Worm (Caenorhabditis elegans) whole organism, L3 larva: Measurements from ENCODE around the gene ets-7.

Experiments
- R02D3.7 ChIP-seq: fragments of 150-350 bp; optimal IDR thresholded peaks from 2 replicates; lab custom pipeline; 2014; ENCODE audit warnings: missing biosample characterization, missing genetic modification characterization
- ZK546.5 ChIP-seq: sonication (generic microtip); optimal IDR thresholded peaks from 2 replicates; lab custom pipeline; 2017; ENCODE audit warnings: missing biosample characterization, missing genetic modification characterization
- ama-1 ChIP-seq: fragments of 150-350 bp; optimal IDR thresholded peaks from 2 replicates; lab custom pipeline; 2018
- ceh-28 ChIP-seq: fragments of 150-350 bp; optimal IDR thresholded peaks from 2 replicates; lab custom pipeline; 2014; ENCODE audit warnings: missing biosample characterization, missing genetic modification reagents, missing genetic modification characterization
- daf-12 ChIP-seq: fragments of 150-350 bp; optimal IDR thresholded peaks from 2 replicates; lab custom pipeline; 2014; ENCODE audit warnings: missing biosample characterization, missing genetic modification reagents, missing genetic modification characterization
- egl-5 ChIP-seq: fragments of 150-350 bp; optimal IDR thresholded peaks from 2 replicates; lab custom pipeline; 2017; ENCODE audit warnings: missing biosample characterization, missing genetic modification reagents, missing genetic modification characterization, inconsistent platforms
- elt-1 ChIP-seq: fragments of 150-350 bp; optimal IDR thresholded peaks from 2 replicates; lab custom pipeline; 2014; ENCODE audit warnings: missing biosample characterization, missing genetic modification characterization
- elt-2 ChIP-seq: sonication (generic microtip); optimal IDR thresholded peaks from 2 replicates; lab custom pipeline; 2016; ENCODE audit warnings: missing genetic modification reagents, mild to moderate bottlenecking, missing genetic modification characterization, missing compliant biosample characterization
- elt-3 ChIP-seq, 3 experiments: fragments of 150-350 bp in 1 of 3; sonication (generic microtip) in 2 of 3; optimal IDR thresholded peaks; 2 replicates in 2 of 3; 4 replicates in 1 of 3; lab custom pipeline; 2014 to 2017; ENCODE audit warnings: missing biosample characterization in 3 of 3, missing genetic modification characterization in 3 of 3
- eor-1 ChIP-seq, 2 experiments: fragments of 150-350 bp; optimal IDR thresholded peaks; 2 replicates each; lab custom pipeline; 2014 to 2018; ENCODE audit warnings: missing biosample characterization in 2 of 2, missing genetic modification characterization in 2 of 2
- fkh-10 ChIP-seq: sonication (generic microtip); optimal IDR thresholded peaks from 2 replicates; lab custom pipeline; 2017; ENCODE audit warnings: missing biosample characterization, missing genetic modification reagents, missing genetic modification characterization
- fkh-2 ChIP-seq: fragments of 150-350 bp; optimal IDR thresholded peaks from 2 replicates; lab custom pipeline; 2014; ENCODE audit warnings: missing biosample characterization, missing genetic modification reagents, missing genetic modification characterization
- hmg-11 ChIP-seq: sonication (generic microtip); optimal IDR thresholded peaks from 2 replicates; lab custom pipeline; 2016; ENCODE audit warnings: missing genetic modification characterization, missing compliant biosample characterization
- jun-1 ChIP-seq: fragments of 150-350 bp; optimal IDR thresholded peaks from 2 replicates; lab custom pipeline; 2014; ENCODE audit warnings: missing biosample characterization, missing genetic modification reagents, missing genetic modification characterization
- lin-15B ChIP-seq: fragments of 150-350 bp; optimal IDR thresholded peaks from 2 replicates; lab custom pipeline; 2014; ENCODE audit warnings: missing biosample characterization, missing genetic modification characterization
- lin-39 ChIP-seq: fragments of 150-350 bp; optimal IDR thresholded peaks from 2 replicates; lab custom pipeline; 2018; ENCODE audit warnings: missing biosample characterization, missing genetic modification reagents, missing genetic modification characterization
- lsy-12 ChIP-seq: sonication (generic microtip); optimal IDR thresholded peaks from 2 replicates; lab custom pipeline; 2016; ENCODE audit warnings: mild to moderate bottlenecking, missing genetic modification characterization, missing compliant biosample characterization
- mml-1 ChIP-seq: fragments of 150-350 bp; sonication (generic microtip); optimal IDR thresholded peaks from 3 replicates; lab custom pipeline; 2014; ENCODE audit warnings: missing biosample characterization, missing genetic modification characterization
- nhr-11 ChIP-seq: fragments of 150-350 bp; optimal IDR thresholded peaks from 2 replicates; lab custom pipeline; 2014; ENCODE audit warnings: missing biosample characterization, missing genetic modification characterization
- nhr-12 ChIP-seq: fragments of 150-350 bp; optimal IDR thresholded peaks from 2 replicates; lab custom pipeline; 2014; ENCODE audit warnings: missing biosample characterization, missing genetic modification characterization
- nhr-23 ChIP-seq: fragments of 150-350 bp; optimal IDR thresholded peaks from 2 replicates; lab custom pipeline; 2014; ENCODE audit warnings: missing biosample characterization, missing genetic modification reagents, missing genetic modification characterization
- nhr-25 ChIP-seq: sonication (generic microtip); optimal IDR thresholded peaks from 2 replicates; lab custom pipeline; 2017; ENCODE audit warnings: missing biosample characterization, missing genetic modification characterization
- nhr-43 ChIP-seq: sonication (generic microtip); optimal IDR thresholded peaks from 2 replicates; lab custom pipeline; 2016; ENCODE audit warnings: mild to moderate bottlenecking, missing genetic modification characterization, missing compliant biosample characterization; ENCODE audit not compliant: poor library complexity, severe bottlenecking
- nhr-67 ChIP-seq: fragments of 150-350 bp; optimal IDR thresholded peaks from 2 replicates; lab custom pipeline; 2014; ENCODE audit warnings: missing biosample characterization, missing genetic modification characterization
- nhr-76 ChIP-seq: fragments of 150-350 bp; sonication (generic microtip); optimal IDR thresholded peaks from 5 replicates; lab custom pipeline; 2014; ENCODE audit warnings: missing biosample characterization, missing genetic modification characterization
- nhr-77 ChIP-seq: fragments of 150-350 bp; optimal IDR thresholded peaks from 2 replicates; lab custom pipeline; 2014; ENCODE audit warnings: missing biosample characterization, missing genetic modification characterization
- pha-4 ChIP-seq: fragments of 150-350 bp; optimal IDR thresholded peaks from 2 replicates; lab custom pipeline; 2014; ENCODE audit warnings: missing biosample characterization, missing genetic modification reagents, missing genetic modification characterization
- pqm-1 ChIP-seq: fragments of 150-350 bp; optimal IDR thresholded peaks from 2 replicates; lab custom pipeline; 2017; ENCODE audit warnings: missing biosample characterization, missing genetic modification characterization, inconsistent platforms
- skn-1 ChIP-seq: fragments of 150-350 bp; optimal IDR thresholded peaks from 2 replicates; lab custom pipeline; 2014; ENCODE audit warnings: missing biosample characterization, missing genetic modification characterization
- snpc-4 ChIP-seq: fragments of 150-350 bp; optimal IDR thresholded peaks from 2 replicates; lab custom pipeline; 2014; ENCODE audit warnings: missing biosample characterization, missing genetic modification characterization
- tbx-2 ChIP-seq: sonication (generic microtip); optimal IDR thresholded peaks from 2 replicates; lab custom pipeline; 2016; ENCODE audit warnings: mild to moderate bottlenecking, missing genetic modification characterization, missing compliant biosample characterization
- zag-1 ChIP-seq: fragments of 150-350 bp; optimal IDR thresholded peaks from 2 replicates; lab custom pipeline; 2014; ENCODE audit warnings: missing biosample characterization, missing genetic modification characterization
- ztf-11 ChIP-seq: fragments of 150-350 bp; optimal IDR thresholded peaks from 2 replicates; lab custom pipeline; 2014; ENCODE audit warnings: missing biosample characterization, missing genetic modification characterization

ets-7 gene

DNA sequence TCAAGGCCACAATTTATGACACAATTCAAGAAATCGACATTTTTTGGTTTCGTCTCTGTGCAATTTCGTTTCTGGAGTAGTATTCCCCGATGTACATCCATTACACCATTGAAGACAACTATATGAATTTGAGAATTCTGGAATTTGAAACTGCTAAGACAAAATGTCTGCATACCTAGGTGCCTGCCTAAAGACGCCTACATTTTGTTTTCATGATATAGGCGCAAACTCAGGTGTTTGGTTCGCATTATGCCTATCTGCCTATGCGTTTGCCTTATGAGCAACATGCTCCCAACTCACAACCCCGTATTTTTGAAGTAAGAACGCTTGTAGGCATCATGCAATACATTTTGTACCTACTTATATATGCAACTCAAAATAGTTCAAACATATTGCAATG, 12.4 kb upstream of the ets-7 start, which contains the start of gene F19F10.14:
Gene F19F10.14 (minus strand): TSS at position 101 of the 400 bp plus-strand sequence.
- TF ChIP-seq snpc-4 (tag; lab: Kevin White, UChicago), result no peak
- TF ChIP-seq mml-1, result no peak
- TF ChIP-seq lin-15B (tag; lab: Kevin White, UChicago), result no peak
- no peak for TF ChIP-seq zag-1 (tag; lab: Kevin White, UChicago)

DNA sequence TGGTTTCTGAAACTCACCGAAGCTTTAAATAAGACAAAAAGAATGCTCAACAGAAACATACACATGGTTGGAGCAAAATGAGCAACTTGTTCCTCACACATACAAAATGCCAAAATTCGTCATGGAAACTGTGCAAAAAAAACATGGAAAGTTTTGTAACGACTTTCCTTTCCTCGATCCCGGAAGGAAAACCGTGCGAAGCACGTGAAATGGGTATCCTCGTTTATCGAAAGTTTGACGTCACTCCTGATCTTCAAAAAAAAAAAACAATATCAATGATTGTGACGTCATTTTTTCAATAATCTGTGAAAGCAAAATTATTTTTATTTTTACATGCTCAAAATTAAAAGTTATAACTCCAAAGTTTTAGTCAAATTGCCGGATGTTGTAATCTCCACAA, 11.7 kb upstream of the ets-7 start, which contains the start of gene clec-212:
Gene clec-212 (minus strand): TSS at position 101 of the 400 bp plus-strand sequence.
- no peak for TF ChIP-seq eor-1 (tag; optimal IDR thresholded peaks at IDR 0.05; lab: Kevin White, UChicago)
- no peak for TF ChIP-seq egl-5 (tag; lab: Kevin White, UChicago)
- no peak for TF ChIP-seq lin-15B (tag; lab: Kevin White, UChicago)
- TF ChIP-seq lsy-12 (tag; lab: Kevin White, UChicago), result no peak
- no peak for TF ChIP-seq zag-1 (tag; lab: Kevin White, UChicago)
- TF ChIP-seq lin-39, result no peak
- no peak for TF ChIP-seq mml-1
- no peak for TF ChIP-seq snpc-4 (tag; lab: Kevin White, UChicago)
- TF ChIP-seq skn-1 (tag; lab: Kevin White, UChicago), result no peak
- TF ChIP-seq jun-1 (tag; lab: Kevin White, UChicago), result no peak
- TF ChIP-seq nhr-76, result no peak
- no peak for TF ChIP-seq elt-1 (tag; lab: Kevin White, UChicago)
- TF ChIP-seq elt-2 (tag; lab: Kevin White, UChicago), result no peak
- TF ChIP-seq elt-3 (tag; optimal IDR thresholded peaks at IDR 0.05; lab: Kevin White, UChicago), result no peak
- TF ChIP-seq fkh-2 (tag; lab: Kevin White, UChicago), result no peak
- TF ChIP-seq pqm-1, result no peak
- TF ChIP-seq ama-1 (lab: Kevin White, UChicago), result no peak
- TF ChIP-seq nhr-43 (tag; lab: Kevin White, UChicago), result no peak
- no peak for TF ChIP-seq tbx-2 (tag; lab: Kevin White, UChicago)
- no peak for TF ChIP-seq ceh-28 (tag; lab: Kevin White, UChicago)

DNA sequence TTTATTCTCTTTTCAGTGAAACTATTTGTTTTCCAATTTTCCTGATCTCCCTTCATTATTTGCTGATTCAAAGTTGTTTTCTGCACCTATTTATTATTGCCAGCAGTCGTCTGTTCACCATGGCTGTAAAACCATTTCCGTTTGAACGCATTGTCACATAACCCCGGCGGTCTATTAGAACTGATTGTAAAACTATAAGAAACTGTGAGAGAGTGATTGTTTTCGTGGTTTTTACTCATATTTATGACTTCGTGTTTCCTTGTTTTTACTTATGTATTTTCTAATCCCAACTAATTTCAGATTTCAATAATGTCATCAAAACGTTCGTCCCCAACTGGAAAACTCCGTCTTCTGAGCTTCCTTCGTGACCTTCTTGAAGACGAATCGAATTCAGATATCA, 4.4 kb upstream of the ets-7 start, which contains the start of gene F19F10.1:
Gene F19F10.1 (plus strand): TSS at position 301 of the 400 bp plus-strand sequence.
- TF ChIP-seq lin-39 (no peak), daf-12 (tag; lab: Kevin White, UChicago) (no peak), tbx-2 (tag; lab: Kevin White, UChicago) (no peak), pha-4 (no peak), R02D3.7 (tag; lab: Kevin White, UChicago) (no peak), lin-15B (tag; lab: Kevin White, UChicago) (no peak), nhr-12 (tag; lab: Kevin White, UChicago) (no peak), nhr-25 (tag; lab: Kevin White, UChicago) (no peak), hmg-11 (tag; lab: Kevin White, UChicago) (no peak), nhr-67 (no peak), ama-1 (lab: Kevin White, UChicago) (no peak)
- TF ChIP-seq, all 47 proteins: peak for 0

DNA sequence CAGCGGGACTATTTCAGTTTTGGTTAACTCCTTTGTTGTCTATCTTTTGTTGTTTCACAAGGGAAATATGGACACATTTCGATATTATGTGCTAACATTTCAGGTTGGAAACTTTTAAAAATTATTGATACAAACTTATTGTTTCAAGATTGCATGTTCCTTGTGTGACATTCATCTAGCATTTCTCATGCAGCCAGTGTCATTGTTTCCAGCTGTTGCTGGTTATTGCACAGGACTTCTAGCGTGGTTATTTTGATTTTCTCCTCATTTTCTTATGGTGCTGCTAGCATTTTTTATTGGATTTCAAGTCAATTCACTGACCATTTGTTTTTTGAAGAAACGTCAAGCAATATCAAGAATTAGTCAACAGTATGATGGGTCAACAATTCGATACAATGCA, 2.7 kb downstream of the ets-7 start:
- no peak for TF ChIP-seq lin-39
- TF ChIP-seq hmg-11 (tag; lab: Kevin White, UChicago), result no peak
- TF ChIP-seq elt-1 (tag; lab: Kevin White, UChicago), result no peak
- no peak for TF ChIP-seq nhr-23 (tag; lab: Kevin White, UChicago)
- no peak for TF ChIP-seq ZK546.5 (tag; lab: Kevin White, UChicago)
- TF ChIP-seq ama-1 (lab: Kevin White, UChicago), result no peak
- no peak for TF ChIP-seq lin-15B (tag; lab: Kevin White, UChicago)
- no peak for TF ChIP-seq nhr-43 (tag; lab: Kevin White, UChicago)
- no peak for TF ChIP-seq nhr-77 (tag; lab: Kevin White, UChicago)
- TF ChIP-seq ztf-11, result no peak
- no peak for TF ChIP-seq elt-2 (tag; lab: Kevin White, UChicago)
- no peak for TF ChIP-seq pha-4
- no peak for TF ChIP-seq R02D3.7 (tag; lab: Kevin White, UChicago)
- no peak for TF ChIP-seq eor-1 (tag; optimal IDR thresholded peaks at IDR 0.05; lab: Kevin White, UChicago)
- no peak for TF ChIP-seq lsy-12 (tag; lab: Kevin White, UChicago)
- TF ChIP-seq nhr-11 (tag; lab: Kevin White, UChicago), result no peak
- no peak for TF ChIP-seq fkh-10 (GFP tag; lab: Kevin White, UChicago)
- no peak for TF ChIP-seq skn-1 (tag; lab: Kevin White, UChicago)
